Worm (Caenorhabditis elegans) whole organism, L3 larva: Measurements from ENCODE around the gene R10E8.8.

Experiments
- daf-12 ChIP-seq: fragments of 150-350 bp; optimal IDR thresholded peaks from 2 replicates; lab custom pipeline; 2014; ENCODE audit warnings: missing biosample characterization, missing genetic modification reagents, missing genetic modification characterization
- fkh-10 ChIP-seq: sonication (generic microtip); optimal IDR thresholded peaks from 2 replicates; lab custom pipeline; 2017; ENCODE audit warnings: missing biosample characterization, missing genetic modification reagents, missing genetic modification characterization
- lin-39 ChIP-seq: fragments of 150-350 bp; optimal IDR thresholded peaks from 2 replicates; lab custom pipeline; 2018; ENCODE audit warnings: missing biosample characterization, missing genetic modification reagents, missing genetic modification characterization
- nhr-43 ChIP-seq: sonication (generic microtip); optimal IDR thresholded peaks from 2 replicates; lab custom pipeline; 2016; ENCODE audit warnings: mild to moderate bottlenecking, missing genetic modification characterization, missing compliant biosample characterization; ENCODE audit not compliant: poor library complexity, severe bottlenecking
- nhr-77 ChIP-seq: fragments of 150-350 bp; optimal IDR thresholded peaks from 2 replicates; lab custom pipeline; 2014; ENCODE audit warnings: missing biosample characterization, missing genetic modification characterization
- pqm-1 ChIP-seq: fragments of 150-350 bp; optimal IDR thresholded peaks from 2 replicates; lab custom pipeline; 2017; ENCODE audit warnings: missing biosample characterization, missing genetic modification characterization, inconsistent platforms
- snpc-4 ChIP-seq: fragments of 150-350 bp; optimal IDR thresholded peaks from 2 replicates; lab custom pipeline; 2014; ENCODE audit warnings: missing biosample characterization, missing genetic modification characterization
- tbx-2 ChIP-seq: sonication (generic microtip); optimal IDR thresholded peaks from 2 replicates; lab custom pipeline; 2016; ENCODE audit warnings: mild to moderate bottlenecking, missing genetic modification characterization, missing compliant biosample characterization
- unc-39 ChIP-seq: sonication (generic microtip); optimal IDR thresholded peaks from 4 replicates; lab custom pipeline; 2017; ENCODE audit warnings: missing biosample characterization, missing genetic modification characterization

- TF ChIP-seq unc-39 (no peak), tbx-2 (tag; lab: Kevin White, UChicago) (no peak), pqm-1 (tag; lab: Kevin White, UChicago) (no peak), fkh-10 (GFP tag; lab: Kevin White, UChicago) (no peak), snpc-4 (tag; lab: Kevin White, UChicago) (no peak), nhr-43 (tag; lab: Kevin White, UChicago) (no peak), lin-39 (no peak), daf-12 (tag; lab: Kevin White, UChicago) (no peak), nhr-77 (tag; lab: Kevin White, UChicago) (no peak)
These were observed 28.4 kb upstream of the R10E8.8 start, which contains the start of gene skr-6 for ce11 chrV:18269885-18270284.
